Worm (Caenorhabditis elegans) whole organism, late embryonic: ENCODE results near the gene pho-13.

ENCODE experiments used
- T23F11.4 ChIP-seq: fragments of 200-800 bp; sonication (Bioruptor generic); optimal IDR thresholded peaks from 2 replicates; lab custom pipeline; 2018; ENCODE audit warnings: mild to moderate bottlenecking, missing genetic modification characterization, missing compliant biosample characterization
- Y22D7AL.16 ChIP-seq: sonication (generic microtip); optimal IDR thresholded peaks from 2 replicates; lab custom pipeline; 2016; ENCODE audit warnings: missing genetic modification characterization, missing compliant biosample characterization
- ama-1 ChIP-seq: fragments of 150-350 bp; optimal IDR thresholded peaks from 2 replicates; lab custom pipeline; 2014
- ceh-48 ChIP-seq: sonication (generic microtip); optimal IDR thresholded peaks from 2 replicates; lab custom pipeline; 2016; ENCODE audit warnings: missing genetic modification characterization, inconsistent platforms, missing compliant biosample characterization
- dmd-4 ChIP-seq: sonication (generic microtip); optimal IDR thresholded peaks from 2 replicates; lab custom pipeline; 2016; ENCODE audit warnings: borderline replicate concordance, missing genetic modification characterization, missing compliant biosample characterization
- dve-1 ChIP-seq: sonication (generic microtip); optimal IDR thresholded peaks from 2 replicates; lab custom pipeline; 2017; ENCODE audit warnings: antibody characterized with exemption, mild to moderate bottlenecking, missing genetic modification characterization, missing compliant biosample characterization
- elt-2 ChIP-seq: sonication (generic microtip); optimal IDR thresholded peaks from 2 replicates; lab custom pipeline; 2016; ENCODE audit warnings: missing genetic modification reagents, missing genetic modification characterization, missing compliant biosample characterization
- hlh-15 ChIP-seq: sonication (generic microtip); optimal IDR thresholded peaks from 2 replicates; lab custom pipeline; 2016; ENCODE audit warnings: missing genetic modification characterization, missing compliant biosample characterization
- madf-2 ChIP-seq: sonication (generic microtip); optimal IDR thresholded peaks from 2 replicates; lab custom pipeline; 2017; ENCODE audit warnings: missing genetic modification characterization, missing compliant biosample characterization
- nhr-11 ChIP-seq: fragments of 150-350 bp; optimal IDR thresholded peaks from 2 replicates; lab custom pipeline; 2014; ENCODE audit warnings: missing biosample characterization, missing genetic modification characterization
- npax-4 ChIP-seq: sonication (generic microtip); optimal IDR thresholded peaks from 2 replicates; lab custom pipeline; 2016; ENCODE audit warnings: missing genetic modification characterization, missing compliant biosample characterization
- rnt-1 ChIP-seq: sonication (generic microtip); optimal IDR thresholded peaks from 2 replicates; lab custom pipeline; 2016; ENCODE audit warnings: missing genetic modification characterization, missing compliant biosample characterization
- zip-5 ChIP-seq: sonication (generic microtip); optimal IDR thresholded peaks from 2 replicates; lab custom pipeline; 2016; ENCODE audit warnings: missing genetic modification characterization, missing compliant biosample characterization

ce11 chrII:8830917-8831316, 24.1 kb upstream of the pho-13 start:
- TF ChIP-seq madf-2 (tag; lab: Kevin White, UChicago) (no peak), zip-5 (tag; lab: Kevin White, UChicago) (no peak), ama-1 (lab: Kevin White, UChicago) (no peak), npax-4 (tag; lab: Kevin White, UChicago) (no peak), T23F11.4 (no peak), rnt-1 (tag; lab: Kevin White, UChicago) (no peak), elt-2 (tag; lab: Kevin White, UChicago) (no peak), nhr-11 (tag; lab: Kevin White, UChicago) (no peak), Y22D7AL.16 (no peak), dmd-4 (tag; lab: Kevin White, UChicago) (no peak), dve-1 (tag; lab: Kevin White, UChicago) (no peak), ceh-48 (tag; lab: Kevin White, UChicago) (no peak), hlh-15 (tag; lab: Kevin White, UChicago) (no peak)
